Worm (Caenorhabditis elegans) whole organism, late embryonic: Measurements from ENCODE around the gene tsg-101.

Experiments used
- hlh-13 ChIP-seq: fragments of 200-800 bp; sonication (Bioruptor generic); optimal IDR thresholded peaks from 2 replicates; lab custom pipeline; 2018; ENCODE audit warnings: mild to moderate bottlenecking, missing genetic modification characterization, missing compliant biosample characterization
- hlh-8 ChIP-seq: sonication (generic microtip); optimal IDR thresholded peaks from 2 replicates; lab custom pipeline; 2016; ENCODE audit warnings: missing genotype, missing genetic modification characterization, missing compliant biosample characterization
- nhr-232 ChIP-seq: sonication (generic microtip); optimal IDR thresholded peaks from 2 replicates; lab custom pipeline; 2016; ENCODE audit warnings: missing genetic modification characterization, missing compliant biosample characterization
- pha-4 ChIP-seq: fragments of 150-350 bp; optimal IDR thresholded peaks from 2 replicates; lab custom pipeline; 2018; ENCODE audit warnings: missing biosample characterization, missing genetic modification reagents, missing genetic modification characterization
- pros-1 ChIP-seq: fragments of 150-350 bp; optimal IDR thresholded peaks from 2 replicates; lab custom pipeline; 2014; ENCODE audit warnings: missing biosample characterization, missing genetic modification reagents, missing genetic modification characterization
- sox-2 ChIP-seq: fragments of 200-800 bp; sonication (Bioruptor generic); IDR thresholded peaks from 2 replicates; pipeline ENCODE4 v1.3.6; 2022; ENCODE audit warnings: missing genetic modification reagents, missing genetic modification characterization, missing compliant biosample characterization
- syd-9 ChIP-seq: sonication (generic microtip); optimal IDR thresholded peaks from 2 replicates; lab custom pipeline; 2016; ENCODE audit warnings: mild to moderate bottlenecking, missing genetic modification characterization, moderate library complexity, missing compliant biosample characterization
- unc-42 ChIP-seq: sonication (generic microtip); optimal IDR thresholded peaks from 2 replicates; lab custom pipeline; 2016; ENCODE audit warnings: missing genotype, missing genetic modification characterization, missing compliant biosample characterization

ce11 chrIV:3531535-3531934 lies 17.2 kb upstream of the tsg-101 start:
- TF ChIP-seq syd-9 (tag; lab: Kevin White, UChicago) (no peak), hlh-13 (GFP tag; lab: Kevin White, UChicago) (no peak), nhr-232 (tag; lab: Kevin White, UChicago) (no peak), pha-4 (tag; lab: Kevin White, UChicago) (no peak), pros-1 (tag; lab: Kevin White, UChicago) (no peak), unc-42 (tag; lab: Kevin White, UChicago) (no peak), hlh-8 (no peak), sox-2 (GFP tag; lab: Robert Waterston, UW) (no peak)
